Worm (Caenorhabditis elegans) whole organism, late embryonic: ENCODE measurements around the gene F47B8.18.

ENCODE experiments used
- eyg-1 ChIP-seq: sonication (generic microtip); optimal IDR thresholded peaks from 2 replicates; lab custom pipeline; 2016; ENCODE audit warnings: missing genotype, missing genetic modification characterization, missing compliant biosample characterization
- fkh-10 ChIP-seq: fragments of 150-350 bp; optimal IDR thresholded peaks from 2 replicates; lab custom pipeline; 2014; ENCODE audit warnings: missing biosample characterization, missing genetic modification reagents, missing genetic modification characterization
- pag-3 ChIP-seq: sonication (generic microtip); optimal IDR thresholded peaks from 2 replicates; lab custom pipeline; 2016; ENCODE audit warnings: missing compliant biosample characterization, missing genetic modification characterization, borderline replicate concordance
- pat-9 ChIP-seq: fragments of 200-800 bp; sonication (Bioruptor generic); optimal IDR thresholded peaks from 2 replicates; lab custom pipeline; 2018; ENCODE audit warnings: mild to moderate bottlenecking, missing genetic modification characterization, moderate library complexity, missing compliant biosample characterization
- pha-4 ChIP-seq: fragments of 150-350 bp; optimal IDR thresholded peaks from 2 replicates; lab custom pipeline; 2018; ENCODE audit warnings: missing biosample characterization, missing genetic modification reagents, missing genetic modification characterization
- pqm-1 ChIP-seq: sonication (generic microtip); optimal IDR thresholded peaks from 2 replicates; lab custom pipeline; 2016; ENCODE audit warnings: missing genetic modification characterization, missing compliant biosample characterization
- sox-4 ChIP-seq: sonication (generic microtip); optimal IDR thresholded peaks from 2 replicates; lab custom pipeline; 2017; ENCODE audit warnings: mild to moderate bottlenecking, missing genetic modification characterization, inconsistent platforms, missing compliant biosample characterization
- unc-55 ChIP-seq: sonication (generic microtip); optimal IDR thresholded peaks from 2 replicates; lab custom pipeline; 2017; ENCODE audit warnings: missing biosample characterization, missing genetic modification reagents, missing genetic modification characterization

DNA sequence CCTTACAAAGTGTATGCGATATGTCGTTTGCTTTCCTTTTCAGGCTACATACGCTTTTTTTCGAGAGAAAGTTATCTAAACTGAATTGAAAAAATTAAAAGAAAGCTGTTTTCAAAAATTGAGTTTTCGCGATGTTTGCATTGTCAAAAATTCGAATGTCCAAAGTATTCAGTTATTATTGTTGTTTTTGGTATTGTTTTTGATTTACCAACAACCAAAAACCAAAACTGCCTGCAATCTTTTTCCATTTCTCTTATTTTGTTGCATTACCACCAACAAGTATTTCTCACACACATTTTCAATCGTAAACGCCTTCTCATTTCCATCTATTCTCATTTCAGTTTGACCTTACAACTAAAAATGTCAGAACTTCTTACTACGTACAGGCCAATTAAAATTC, 3.5 kb upstream of the F47B8.18 start, which contains the start of gene pepm-1:
- TF ChIP-seq pqm-1 (no peak), fkh-10 (no peak), pag-3 (tag; lab: Kevin White, UChicago) (no peak), pha-4 (no peak), sox-4 (no peak), eyg-1 (no peak), unc-55 (no peak), pat-9 (tag; lab: Kevin White, UChicago) (no peak)
